Worm (Caenorhabditis elegans): ENCODE data around the gene F59A2.5.

- no peak for TF ChIP-seq dox-1 (GFP tag; IDR thresholded peaks at IDR 0.05)
- TF ChIP-seq ets-4 (GFP tag; optimal IDR thresholded peaks at IDR 0.05), result no peak
These were observed 4.2 kb upstream of the F59A2.5 start for ce11 chrIII:3400444-3400843.

Measured in whole organism, young adult.